Fruit fly (Drosophila melanogaster) whole organism, adult: ENCODE results near the gene dbe.

Experiments
- CG11617 ChIP-seq: fragments of 200-800 bp; sonication (Bioruptor generic); optimal IDR thresholded peaks from 2 replicates; lab custom pipeline; 2017; ENCODE audit warnings: mild to moderate bottlenecking, missing biosample characterization, missing genetic modification reagents, missing genetic modification characterization
- CG12768 ChIP-seq: fragments of 200-800 bp; sonication (Bioruptor generic); optimal IDR thresholded peaks from 2 replicates; lab custom pipeline; 2017; ENCODE audit warnings: missing biosample characterization, missing genetic modification characterization, mild to moderate bottlenecking, moderate library complexity, missing genetic modification reagents
- CG14711 ChIP-seq: fragments of 200-800 bp; sonication (Bioruptor generic); optimal IDR thresholded peaks from 2 replicates; lab custom pipeline; 2018; ENCODE audit warnings: missing biosample characterization, mild to moderate bottlenecking, missing genetic modification characterization, moderate library complexity
- CG1620 ChIP-seq: fragments of 200-800 bp; sonication (Bioruptor generic); optimal IDR thresholded peaks from 2 replicates; lab custom pipeline; 2016; ENCODE audit warnings: missing biosample characterization, missing genetic modification characterization
- CG33017 ChIP-seq: fragments of 200-800 bp; sonication (Bioruptor generic); optimal IDR thresholded peaks from 2 replicates; lab custom pipeline; 2018; ENCODE audit warnings: missing biosample characterization, mild to moderate bottlenecking, missing genetic modification characterization, moderate library complexity
- CG5204 ChIP-seq: fragments of 200-800 bp; sonication (Bioruptor generic); optimal IDR thresholded peaks from 2 replicates; lab custom pipeline; 2016; ENCODE audit warnings: missing biosample characterization, missing genetic modification characterization
- CG7045 ChIP-seq: fragments of 200-800 bp; sonication (Bioruptor generic); optimal IDR thresholded peaks from 2 replicates; lab custom pipeline; 2017; ENCODE audit warnings: missing biosample characterization, mild to moderate bottlenecking, missing genetic modification characterization
- CG7101 ChIP-seq: fragments of 200-800 bp; sonication (Bioruptor generic); optimal IDR thresholded peaks from 2 replicates; lab custom pipeline; 2018; ENCODE audit warnings: missing biosample characterization, mild to moderate bottlenecking, missing genetic modification characterization, moderate library complexity
- Clk ChIP-seq: fragments of 200-800 bp; sonication (Bioruptor generic); optimal IDR thresholded peaks from 2 replicates; lab custom pipeline; 2017; ENCODE audit warnings: missing biosample characterization, missing genetic modification characterization
- Crg-1 ChIP-seq: fragments of 200-800 bp; sonication (Bioruptor generic); optimal IDR thresholded peaks from 2 replicates; lab custom pipeline; 2016; ENCODE audit warnings: missing biosample characterization, missing genetic modification characterization
- Hr96 ChIP-seq: fragments of 200-800 bp; sonication (Bioruptor generic); optimal IDR thresholded peaks from 2 replicates; lab custom pipeline; 2016; ENCODE audit warnings: missing biosample characterization, missing genetic modification characterization
- Mnt ChIP-seq: fragments of 200-800 bp; sonication (Bioruptor generic); optimal IDR thresholded peaks from 2 replicates; lab custom pipeline; 2016; ENCODE audit warnings: missing biosample characterization, mild to moderate bottlenecking, missing genetic modification characterization
- bab1 ChIP-seq: fragments of 200-800 bp; sonication (Bioruptor generic); optimal IDR thresholded peaks from 3 replicates; lab custom pipeline; 2019; ENCODE audit warnings: missing biosample characterization, mild to moderate bottlenecking, missing genetic modification characterization, moderate library complexity
- cic ChIP-seq: fragments of 200-800 bp; sonication (Bioruptor generic); optimal IDR thresholded peaks from 2 replicates; lab custom pipeline; 2017; ENCODE audit warnings: missing biosample characterization, mild to moderate bottlenecking, missing genetic modification characterization, moderate library complexity
- cnc ChIP-seq, 2 experiments: fragments of >200 bp; optimal IDR thresholded peaks; 2 replicates each; lab custom pipeline; 2017
- kay ChIP-seq: fragments of 200-800 bp; sonication (Bioruptor generic); peaks from one replicate; lab custom pipeline; 2016; ENCODE audit warnings: missing biosample characterization, missing genetic modification characterization, borderline replicate concordance
- ovo ChIP-seq: fragments of 200-800 bp; sonication (Bioruptor generic); optimal IDR thresholded peaks from 2 replicates; lab custom pipeline; 2016; ENCODE audit warnings: missing biosample characterization, missing genetic modification characterization
- pad ChIP-seq: fragments of 200-800 bp; sonication (Bioruptor generic); optimal IDR thresholded peaks from 3 replicates; lab custom pipeline; 2017; ENCODE audit warnings: missing biosample characterization, missing genetic modification characterization, mild to moderate bottlenecking, moderate library complexity, missing genetic modification reagents
- tj ChIP-seq: fragments of 200-800 bp; sonication (Bioruptor generic); optimal IDR thresholded peaks from 3 replicates; lab custom pipeline; 2017; ENCODE audit warnings: missing biosample characterization, mild to moderate bottlenecking, missing genetic modification characterization, moderate library complexity
- toe ChIP-seq: fragments of 200-800 bp; sonication (Bioruptor generic); optimal IDR thresholded peaks from 2 replicates; lab custom pipeline; 2016; ENCODE audit warnings: missing biosample characterization, missing genetic modification characterization

dbe gene

dm6 chr2L:845341-846004 is 24.2 kb downstream of the dbe start:
- TF ChIP-seq CG14711 (tag; lab: Kevin White, UChicago), result peak; percentile 62
- peak; percentile 36 for TF ChIP-seq toe
- TF ChIP-seq Crg-1 (GFP tag; lab: Kevin White, UChicago), result no peak
- peak; percentile 21 for TF ChIP-seq CG5204 (GFP tag; lab: Kevin White, UChicago)
- peak; percentile 33 for TF ChIP-seq CG12768 (GFP tag; lab: Kevin White, UChicago)
- TF ChIP-seq CG7045 (GFP tag; lab: Kevin White, UChicago), result peak; percentile 67
- TF ChIP-seq kay (GFP tag; lab: Kevin White, UChicago), result no peak
- TF ChIP-seq CG7101 (tag; lab: Kevin White, UChicago), result peak; percentile 58
- TF ChIP-seq CG33017 (tag; lab: Kevin White, UChicago), result peak; percentile 58
- TF ChIP-seq Hr96, result peak; percentile 11
- peak; percentile 28 for TF ChIP-seq ovo (GFP tag; lab: Kevin White, UChicago)
- TF ChIP-seq cic (GFP tag; lab: Kevin White, UChicago), result no peak
- no peak for TF ChIP-seq Mnt (GFP tag; lab: Kevin White, UChicago)
- TF ChIP-seq Clk (GFP tag; lab: Kevin White, UChicago), result peak; percentile 11
- TF ChIP-seq CG1620 (GFP tag; lab: Kevin White, UChicago), result no peak

- TF ChIP-seq Crg-1 (GFP tag; lab: Kevin White, UChicago) (no peak), cic (GFP tag; lab: Kevin White, UChicago) (no peak), Hr96 (no peak), CG14711 (tag; lab: Kevin White, UChicago) (peak; percentile 43), kay (GFP tag; lab: Kevin White, UChicago) (no peak), CG5204 (GFP tag; lab: Kevin White, UChicago) (no peak), CG7101 (tag; lab: Kevin White, UChicago) (peak; percentile 68), cnc (optimal IDR thresholded peaks at IDR 0.05; lab: Kevin White, UChicago) (no peak), toe (no peak), bab1 (GFP tag; lab: Kevin White, UChicago) (peak; percentile 65), Clk (GFP tag; lab: Kevin White, UChicago) (no peak), CG12768 (GFP tag; lab: Kevin White, UChicago) (peak; percentile 71), Mnt (GFP tag; lab: Kevin White, UChicago) (no peak), CG11617 (peak; percentile 13), CG1620 (GFP tag; lab: Kevin White, UChicago) (no peak), ovo (GFP tag; lab: Kevin White, UChicago) (no peak), pad (GFP tag; lab: Kevin White, UChicago) (no peak), CG33017 (tag; lab: Kevin White, UChicago) (peak; percentile 60), CG7045 (GFP tag; lab: Kevin White, UChicago) (peak; percentile 35), tj (GFP tag; lab: Kevin White, UChicago) (peak; percentile 100)
Measured at dm6 chr2L:843850-844791, 25.5 kb downstream of the dbe start.

dm6 chr2L:843301-843700 is 26.4 kb downstream of the dbe start:
- TF ChIP-seq CG12768 (GFP tag; lab: Kevin White, UChicago) (no peak), Crg-1 (GFP tag; lab: Kevin White, UChicago) (peak; percentile 15), CG11617 (peak; percentile 39)

DNA sequence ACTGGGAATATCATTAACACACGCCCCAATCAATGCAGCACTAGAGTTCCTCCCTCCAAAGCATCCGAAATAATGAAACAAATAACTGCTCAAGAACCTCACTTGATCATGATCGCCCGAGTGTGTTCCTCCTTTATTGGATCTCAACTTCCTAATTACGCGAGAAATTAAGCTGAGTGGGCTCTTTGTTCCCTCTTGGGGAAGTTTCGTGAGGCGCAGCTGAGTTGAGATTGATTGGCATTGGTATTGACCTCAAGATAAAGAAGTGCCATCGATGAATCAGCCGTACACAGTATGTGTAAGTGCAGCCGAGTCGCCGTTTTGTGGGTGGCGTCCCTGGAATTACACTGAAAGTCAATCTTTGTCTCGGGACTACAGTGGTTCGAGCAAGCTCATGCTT is 26.8 kb downstream of the dbe start:
- no peak for TF ChIP-seq Mnt (GFP tag; lab: Kevin White, UChicago)
- peak; percentile 57 for TF ChIP-seq tj (GFP tag; lab: Kevin White, UChicago)
- no peak for TF ChIP-seq toe
- TF ChIP-seq bab1 (GFP tag; lab: Kevin White, UChicago), result no peak

DNA sequence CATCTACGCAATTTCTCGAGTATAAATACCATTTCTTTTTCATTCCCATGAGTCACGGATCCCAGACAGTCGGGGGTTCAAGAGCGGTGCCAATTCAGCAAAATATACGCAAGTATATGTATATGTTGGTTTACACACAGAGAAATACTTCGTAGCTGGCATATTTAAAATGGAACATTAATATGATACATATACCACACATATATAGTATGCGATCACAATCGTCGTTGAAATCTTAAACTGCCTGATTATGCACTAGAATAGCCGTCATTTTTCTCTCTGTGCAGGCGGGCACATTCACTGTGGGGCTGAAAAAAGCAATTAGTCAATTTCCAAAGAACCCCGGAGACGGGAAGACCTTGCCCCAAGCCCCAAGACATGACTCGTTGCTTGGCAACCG is 27.9 kb downstream of the dbe start:
- no peak for TF ChIP-seq Crg-1 (GFP tag; lab: Kevin White, UChicago)
- TF ChIP-seq pad (GFP tag; lab: Kevin White, UChicago), result peak; percentile 64
- TF ChIP-seq ovo (GFP tag; lab: Kevin White, UChicago), result no peak
- TF ChIP-seq CG7101 (tag; lab: Kevin White, UChicago), result peak; percentile 72
- TF ChIP-seq cnc (optimal IDR thresholded peaks at IDR 0.05; lab: Kevin White, UChicago), result no peak
- peak; percentile 54 for TF ChIP-seq CG33017 (tag; lab: Kevin White, UChicago)
- peak; percentile 49 for TF ChIP-seq CG11617
- TF ChIP-seq cic (GFP tag; lab: Kevin White, UChicago), result no peak
- no peak for TF ChIP-seq CG5204 (GFP tag; lab: Kevin White, UChicago)
- peak; percentile 98 for TF ChIP-seq tj (GFP tag; lab: Kevin White, UChicago)
- peak; percentile 18 for TF ChIP-seq toe
- peak; percentile 13 for TF ChIP-seq Clk (GFP tag; lab: Kevin White, UChicago)
- peak; percentile 93 for TF ChIP-seq bab1 (GFP tag; lab: Kevin White, UChicago)
- peak; percentile 82 for TF ChIP-seq CG7045 (GFP tag; lab: Kevin White, UChicago)
- TF ChIP-seq CG14711 (tag; lab: Kevin White, UChicago), result peak; percentile 78
- TF ChIP-seq CG12768 (GFP tag; lab: Kevin White, UChicago), result peak; percentile 81
- peak; percentile 66 for TF ChIP-seq Hr96
- peak; percentile 50 for TF ChIP-seq CG1620 (GFP tag; lab: Kevin White, UChicago)
- TF ChIP-seq Mnt (GFP tag; lab: Kevin White, UChicago), result no peak
- no peak for TF ChIP-seq kay (GFP tag; lab: Kevin White, UChicago)
